Fruit fly (Drosophila melanogaster) whole organism, adult: ENCODE results near the gene Tcs4.

Experiments
- CG1620 ChIP-seq: fragments of 200-800 bp; sonication (Bioruptor generic); optimal IDR thresholded peaks from 2 replicates; lab custom pipeline; 2016; ENCODE audit warnings: missing biosample characterization, missing genetic modification characterization
- CG7101 ChIP-seq: fragments of 200-800 bp; sonication (Bioruptor generic); optimal IDR thresholded peaks from 2 replicates; lab custom pipeline; 2018; ENCODE audit warnings: missing biosample characterization, mild to moderate bottlenecking, missing genetic modification characterization, moderate library complexity
- Clk ChIP-seq: fragments of 200-800 bp; sonication (Bioruptor generic); optimal IDR thresholded peaks from 2 replicates; lab custom pipeline; 2017; ENCODE audit warnings: missing biosample characterization, missing genetic modification characterization
- Crg-1 ChIP-seq: fragments of 200-800 bp; sonication (Bioruptor generic); optimal IDR thresholded peaks from 2 replicates; lab custom pipeline; 2016; ENCODE audit warnings: missing biosample characterization, missing genetic modification characterization
- Hr96 ChIP-seq: fragments of 200-800 bp; sonication (Bioruptor generic); optimal IDR thresholded peaks from 2 replicates; lab custom pipeline; 2016; ENCODE audit warnings: missing biosample characterization, missing genetic modification characterization
- Mnt ChIP-seq: fragments of 200-800 bp; sonication (Bioruptor generic); optimal IDR thresholded peaks from 2 replicates; lab custom pipeline; 2016; ENCODE audit warnings: missing biosample characterization, mild to moderate bottlenecking, missing genetic modification characterization
- cic ChIP-seq: fragments of 200-800 bp; sonication (Bioruptor generic); optimal IDR thresholded peaks from 2 replicates; lab custom pipeline; 2017; ENCODE audit warnings: missing biosample characterization, mild to moderate bottlenecking, missing genetic modification characterization, moderate library complexity
- cnc ChIP-seq, 2 experiments: fragments of >200 bp; optimal IDR thresholded peaks; 2 replicates each; lab custom pipeline; 2017
- kay ChIP-seq: fragments of 200-800 bp; sonication (Bioruptor generic); peaks from one replicate; lab custom pipeline; 2016; ENCODE audit warnings: missing biosample characterization, missing genetic modification characterization, borderline replicate concordance

DNA sequence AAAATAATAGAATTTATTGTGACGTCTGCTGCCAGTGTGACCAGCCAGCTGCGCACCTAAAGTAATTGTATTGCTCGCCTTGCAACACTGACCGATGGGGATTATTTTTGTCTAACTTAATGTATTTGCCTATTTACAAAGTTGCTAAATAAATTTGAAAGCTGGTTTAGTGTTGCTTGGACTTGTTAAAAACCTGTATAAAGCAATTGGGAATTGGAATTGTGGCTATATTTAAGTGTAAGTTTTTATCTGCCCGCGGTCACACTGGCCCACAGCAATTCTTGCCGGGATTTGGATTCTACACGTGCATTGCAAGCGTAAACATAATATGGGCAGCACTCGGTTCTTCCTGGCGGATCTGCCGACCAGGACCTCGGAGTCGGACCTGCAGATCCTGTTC lies 2.5 kb upstream of the Tcs4 start, which contains the start of the genes CG14230 and CG14232:
- TF ChIP-seq Crg-1 (GFP tag; lab: Kevin White, UChicago) (peak; percentile 51), cic (GFP tag; lab: Kevin White, UChicago) (no peak), Hr96 (GFP tag; lab: Kevin White, UChicago) (no peak), CG1620 (GFP tag; lab: Kevin White, UChicago) (peak; percentile 55), Mnt (GFP tag; lab: Kevin White, UChicago) (peak; percentile 96), Clk (no peak), CG7101 (tag; lab: Kevin White, UChicago) (peak; percentile 55), kay (GFP tag; lab: Kevin White, UChicago) (no peak), cnc (optimal IDR thresholded peaks at IDR 0.05; lab: Kevin White, UChicago) (no peak)
